Worm (Caenorhabditis elegans): ENCODE measurements around the gene sri-54.

DNA sequence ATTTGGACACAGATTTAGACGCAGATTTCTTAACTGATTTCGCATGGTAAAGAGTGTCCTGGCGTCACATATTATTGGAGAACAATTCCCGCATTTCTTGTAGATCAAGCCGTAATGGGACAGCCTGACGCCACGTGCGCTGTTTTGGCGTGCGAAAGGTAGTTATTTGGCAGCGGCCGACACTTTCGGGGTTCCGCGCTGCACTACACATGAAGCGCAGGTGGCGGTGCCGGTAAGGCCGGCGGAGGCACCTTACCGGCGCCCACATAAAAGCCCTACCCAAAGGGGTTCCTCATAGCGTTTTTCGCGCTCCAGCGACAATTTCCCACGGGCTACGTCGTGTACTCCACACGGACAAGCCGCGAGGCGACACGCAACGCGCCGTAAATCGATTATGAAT, 27.6 kb downstream of the sri-54 start:
- TF ChIP-seq ztf-29 (GFP tag; IDR thresholded peaks at IDR 0.05) (no peak), ztf-23 (GFP tag; IDR thresholded peaks at IDR 0.05) (no peak), tab-1 (GFP tag; IDR thresholded peaks at IDR 0.05) (no peak), med-1 (GFP tag; optimal IDR thresholded peaks at IDR 0.05; ENCODE audit: insufficient read depth) (no peak), T22C8.4 (GFP tag; IDR thresholded peaks at IDR 0.05) (no peak)

All from whole organism, midembryonic.